Worm (Caenorhabditis elegans): Measurements from ENCODE around the gene rabn-5.

- no peak for TF ChIP-seq dao-5 (tag; optimal IDR thresholded peaks at IDR 0.05)
- no peak for TF ChIP-seq him-1 (tag; optimal IDR thresholded peaks at IDR 0.05)
- TF ChIP-seq W03F9.2 (tag; optimal IDR thresholded peaks at IDR 0.05) = no peak
These were observed 20.7 kb upstream of the rabn-5 start for ce11 chrIII:5843662-5844061.

Measured in whole organism, L4/young adult.